Worm (Caenorhabditis elegans) whole organism, L4 larva: ENCODE measurements around the gene F02C9.1.

Experiments used
- D1046.2 ChIP-seq: fragments of 200-800 bp; sonication (Bioruptor generic); IDR thresholded peaks from 2 replicates; pipeline ENCODE4 v1.3.6; 2022; ENCODE audit warnings: missing genetic modification characterization, missing compliant biosample characterization
- F10B5.3 ChIP-seq: sonication (generic microtip); optimal IDR thresholded peaks from 2 replicates; lab custom pipeline; 2016; ENCODE audit warnings: mild to moderate bottlenecking, missing genetic modification characterization, missing compliant biosample characterization
- F26F4.8 ChIP-seq: fragments of 200-800 bp; sonication (Bioruptor generic); conservative IDR thresholded peaks from 2 replicates; pipeline ENCODE4 v1.3.6; 2022; ENCODE audit warnings: missing genetic modification characterization, missing compliant biosample characterization
- T20F7.1 ChIP-seq: fragments of 200-800 bp; sonication (Bioruptor generic); optimal IDR thresholded peaks from 2 replicates; lab custom pipeline; 2018; ENCODE audit warnings: mild to moderate bottlenecking, missing genetic modification characterization, missing compliant biosample characterization
- Y48G9A.11 ChIP-seq: fragments of 200-800 bp; sonication (Bioruptor generic); IDR thresholded peaks from 2 replicates; pipeline ENCODE4 v1.3.6; 2022; ENCODE audit warnings: missing genetic modification reagents, missing genetic modification characterization, missing compliant biosample characterization
- ZK337.2 ChIP-seq: fragments of 200-800 bp; sonication (Bioruptor generic); IDR thresholded peaks from 2 replicates; pipeline ENCODE4 v1.3.6; 2022; ENCODE audit warnings: missing genetic modification reagents, missing genetic modification characterization, missing compliant biosample characterization
- ZK546.5 ChIP-seq, 2 experiments: sonication (generic microtip); optimal IDR thresholded peaks; 2 replicates each; lab custom pipeline; 2017; ENCODE audit warnings: missing biosample characterization in 2 of 2, missing genetic modification characterization in 2 of 2
- aly-2 ChIP-seq: sonication (generic microtip); optimal IDR thresholded peaks from 2 replicates; lab custom pipeline; 2018; ENCODE audit warnings: missing biosample characterization, missing genetic modification characterization
- arid-1 ChIP-seq: fragments of 200-800 bp; sonication (Bioruptor generic); conservative IDR thresholded peaks from 2 replicates; pipeline ENCODE4 v1.3.6; 2022; ENCODE audit warnings: missing genetic modification reagents, missing genetic modification characterization, missing compliant biosample characterization
- attf-4 ChIP-seq: sonication (generic microtip); optimal IDR thresholded peaks from 3 replicates; lab custom pipeline; 2017; ENCODE audit warnings: missing biosample characterization, missing genetic modification characterization
- ceh-28 ChIP-seq: fragments of 150-350 bp; optimal IDR thresholded peaks from 2 replicates; lab custom pipeline; 2014; ENCODE audit warnings: missing biosample characterization, missing genetic modification reagents, missing genetic modification characterization
- ceh-32 ChIP-seq: sonication (generic microtip); optimal IDR thresholded peaks from 2 replicates; lab custom pipeline; 2016; ENCODE audit warnings: mild to moderate bottlenecking, missing genetic modification characterization, missing compliant biosample characterization; ENCODE audit not compliant: poor library complexity
- ceh-62 ChIP-seq: sonication (generic microtip); optimal IDR thresholded peaks from 2 replicates; lab custom pipeline; 2017; ENCODE audit warnings: missing biosample characterization, missing genetic modification characterization
- ces-1 ChIP-seq: fragments of 150-350 bp; sonication (generic microtip); optimal IDR thresholded peaks from 4 replicates; lab custom pipeline; 2014; ENCODE audit warnings: missing biosample characterization, missing genetic modification reagents, missing genetic modification characterization
- ctbp-1 ChIP-seq: fragments of 200-800 bp; sonication (Bioruptor generic); IDR thresholded peaks from 2 replicates; pipeline ENCODE4 v1.3.6; 2022; ENCODE audit warnings: missing genetic modification reagents, missing genetic modification characterization, missing compliant biosample characterization
- dmd-9 ChIP-seq: fragments of 200-800 bp; sonication (Bioruptor generic); IDR thresholded peaks from 2 replicates; pipeline ENCODE4 v1.3.6; 2022; ENCODE audit warnings: missing genetic modification reagents, missing genetic modification characterization, missing compliant biosample characterization
- hlh-30 ChIP-seq: sonication (generic microtip); optimal IDR thresholded peaks from 2 replicates; lab custom pipeline; 2017; ENCODE audit warnings: antibody characterized with exemption, mild to moderate bottlenecking, missing genetic modification characterization, missing compliant biosample characterization; ENCODE audit not compliant: insufficient read depth
- hmg-1.1 ChIP-seq: fragments of 200-800 bp; sonication (Bioruptor generic); IDR thresholded peaks from 2 replicates; pipeline ENCODE4 v1.3.6; 2022; ENCODE audit warnings: missing genetic modification reagents, missing genetic modification characterization, missing compliant biosample characterization
- lin-13 ChIP-seq: fragments of 150-350 bp; optimal IDR thresholded peaks from 2 replicates; lab custom pipeline; 2014; ENCODE audit warnings: missing biosample characterization, missing genetic modification reagents, missing genetic modification characterization
- lin-29 ChIP-seq: fragments of 200-800 bp; sonication (Bioruptor generic); IDR thresholded peaks from 2 replicates; pipeline ENCODE4 v1.3.6; 2022; ENCODE audit warnings: missing genetic modification reagents, missing genetic modification characterization, missing compliant biosample characterization
- mdl-1 ChIP-seq, 2 experiments: fragments of 150-350 bp in 1 of 2; sonication (generic microtip) in 1 of 2; optimal IDR thresholded peaks; 2 replicates each; lab custom pipeline; 2014 to 2017; ENCODE audit warnings: missing biosample characterization in 2 of 2, missing genetic modification characterization in 2 of 2
- nhr-10 ChIP-seq: fragments of 150-350 bp; optimal IDR thresholded peaks from 2 replicates; lab custom pipeline; 2014; ENCODE audit warnings: missing biosample characterization, missing genetic modification characterization
- nhr-102 ChIP-seq: sonication (generic microtip); optimal IDR thresholded peaks from 2 replicates; lab custom pipeline; 2016; ENCODE audit warnings: mild to moderate bottlenecking, missing genetic modification characterization, moderate library complexity, missing compliant biosample characterization
- nhr-111 ChIP-seq: fragments of 200-800 bp; sonication (Bioruptor generic); optimal IDR thresholded peaks from 2 replicates; lab custom pipeline; 2018; ENCODE audit warnings: mild to moderate bottlenecking, missing genetic modification characterization, missing compliant biosample characterization
- nhr-237 ChIP-seq: sonication (generic microtip); optimal IDR thresholded peaks from 2 replicates; lab custom pipeline; 2017; ENCODE audit warnings: missing biosample characterization, missing genetic modification characterization
- nhr-48 ChIP-seq: sonication (generic microtip); optimal IDR thresholded peaks from 2 replicates; lab custom pipeline; 2016; ENCODE audit warnings: mild to moderate bottlenecking, missing genetic modification characterization, missing compliant biosample characterization
- nhr-6 ChIP-seq: fragments of 150-350 bp; optimal IDR thresholded peaks from 2 replicates; lab custom pipeline; 2014; ENCODE audit warnings: missing biosample characterization, missing genetic modification characterization
- nhr-77 ChIP-seq: fragments of 150-350 bp; optimal IDR thresholded peaks from 2 replicates; lab custom pipeline; 2014; ENCODE audit warnings: missing biosample characterization, missing genetic modification characterization
- pqm-1 ChIP-seq: sonication (generic microtip); optimal IDR thresholded peaks from 2 replicates; lab custom pipeline; 2017; ENCODE audit warnings: missing biosample characterization, missing genetic modification characterization
- snpc-1.2 ChIP-seq: fragments of 200-800 bp; sonication (Bioruptor generic); IDR thresholded peaks from 2 replicates; pipeline ENCODE4 v1.3.6; 2022; ENCODE audit warnings: missing genetic modification reagents, missing genetic modification characterization, missing compliant biosample characterization
- vab-7 ChIP-seq: fragments of 200-800 bp; sonication (Bioruptor generic); IDR thresholded peaks from 2 replicates; pipeline ENCODE4 v1.3.6; 2022; ENCODE audit warnings: missing genetic modification reagents, missing genetic modification characterization, missing compliant biosample characterization
- zip-2 ChIP-seq: fragments of 150-350 bp; optimal IDR thresholded peaks from 2 replicates; lab custom pipeline; 2014; ENCODE audit warnings: missing biosample characterization, missing genetic modification characterization
- ztf-11 ChIP-seq: fragments of 150-350 bp; optimal IDR thresholded peaks from 2 replicates; lab custom pipeline; 2014; ENCODE audit warnings: missing biosample characterization, missing genetic modification characterization

F02C9.1 gene

ce11 chrV:3165438-3165837 is 26.9 kb downstream of the F02C9.1 start, which contains the start of gene C36C5.14 (continued):
- TF ChIP-seq mdl-1 (tag; optimal IDR thresholded peaks at IDR 0.05; lab: Kevin White, UChicago) (no peak), ces-1 (GFP tag; lab: Kevin White, UChicago) (no peak), lin-13 (GFP tag; lab: Kevin White, UChicago) (no peak), nhr-77 (tag; lab: Kevin White, UChicago) (no peak), nhr-10 (tag; lab: Kevin White, UChicago) (no peak)

ce11 chrV:3166260-3166659 is 27.8 kb downstream of the F02C9.1 start, which contains the start of gene C36C5.4:
C36C5.4 (plus strand) TSS chrV:3166560.
- TF ChIP-seq nhr-111, result no peak

ce11 chrV:3168650-3169049 is 30.1 kb downstream of the F02C9.1 start, which contains the start of gene C36C5.15:
C36C5.15 (minus strand) TSS chrV:3168750.
- TF ChIP-seq hlh-30 (tag; lab: Kevin White, UChicago), result no peak
- TF ChIP-seq nhr-237, result no peak
- TF ChIP-seq snpc-1.2, result no peak
- TF ChIP-seq ztf-11 (tag; lab: Kevin White, UChicago), result no peak
- no peak for TF ChIP-seq nhr-6 (tag; lab: Kevin White, UChicago)
- no peak for TF ChIP-seq ceh-32 (tag; lab: Kevin White, UChicago)
- TF ChIP-seq attf-4 (tag; lab: Kevin White, UChicago), result no peak
- no peak for TF ChIP-seq T20F7.1
- no peak for TF ChIP-seq arid-1
- no peak for TF ChIP-seq hmg-1.1
- no peak for TF ChIP-seq vab-7 (GFP tag; lab: Robert Waterston, UW)
- no peak for TF ChIP-seq F10B5.3 (tag; lab: Kevin White, UChicago)
- TF ChIP-seq ceh-62 (tag; lab: Kevin White, UChicago), result no peak

ce11 chrV:3169838-3170237 is 31.3 kb downstream of the F02C9.1 start, which contains the start of gene srbc-6:
srbc-6 (plus strand) TSS chrV:3170138.
- TF ChIP-seq Y48G9A.11 (no peak), pqm-1 (no peak), dmd-9 (no peak), ztf-11 (tag; lab: Kevin White, UChicago) (no peak), lin-29 (GFP tag; lab: Robert Waterston, UW) (no peak), F26F4.8 (no peak), ZK337.2 (no peak), nhr-48 (no peak)

ce11 chrV:3171625-3172024 is 33.1 kb downstream of the F02C9.1 start:
- TF ChIP-seq ceh-28 (tag; lab: Kevin White, UChicago) (peak; percentile 86), aly-2 (tag; lab: Kevin White, UChicago) (no peak), ZK546.5 (tag; optimal IDR thresholded peaks at IDR 0.05; lab: Kevin White, UChicago) (no peak)

ce11 chrV:3176161-3176560 is 37.7 kb downstream of the F02C9.1 start, which contains the start of gene srab-8:
srab-8 (plus strand) TSS chrV:3176461.
- no peak for TF ChIP-seq D1046.2 (GFP tag; lab: Robert Waterston, UW)
- no peak for TF ChIP-seq zip-2 (tag; lab: Kevin White, UChicago)
- TF ChIP-seq ctbp-1, result no peak
- no peak for TF ChIP-seq ZK546.5 (tag; optimal IDR thresholded peaks at IDR 0.05; lab: Kevin White, UChicago)
- no peak for TF ChIP-seq lin-29 (GFP tag; lab: Robert Waterston, UW)
- no peak for TF ChIP-seq nhr-102 (tag; lab: Kevin White, UChicago)
